Fruit fly (Drosophila melanogaster): ENCODE measurements around the gene CG31097.

- TF ChIP-seq usp (GFP tag; optimal IDR thresholded peaks at IDR 0.05) (no peak), pan (optimal IDR thresholded peaks at IDR 0.05) (no peak), pan (GFP tag; optimal IDR thresholded peaks at IDR 0.05 in 1 of 2, IDR thresholded peaks at IDR 0.05 in 1 of 2) (no peak), lov (optimal IDR thresholded peaks at IDR 0.05) (no peak), lov (GFP tag; IDR thresholded peaks at IDR 0.05) (no peak), Hand (GFP tag; optimal IDR thresholded peaks at IDR 0.05) (no peak), Dll (GFP tag; IDR thresholded peaks at IDR 0.05; ENCODE audit: partially characterized antibody) (0 out of 4 replicates have a peak, but pooled peaks have one; percentile 31), CG11695 (GFP tag; IDR thresholded peaks at IDR 0.05) (no peak)
Observed at dm6 chr3R:25335065-25335464, 37.5 kb upstream of the CG31097 start, which contains the start of the genes CG10669 and CG11902.
